Worm (Caenorhabditis elegans): ENCODE data around the gene C01G12.5.

DNA sequence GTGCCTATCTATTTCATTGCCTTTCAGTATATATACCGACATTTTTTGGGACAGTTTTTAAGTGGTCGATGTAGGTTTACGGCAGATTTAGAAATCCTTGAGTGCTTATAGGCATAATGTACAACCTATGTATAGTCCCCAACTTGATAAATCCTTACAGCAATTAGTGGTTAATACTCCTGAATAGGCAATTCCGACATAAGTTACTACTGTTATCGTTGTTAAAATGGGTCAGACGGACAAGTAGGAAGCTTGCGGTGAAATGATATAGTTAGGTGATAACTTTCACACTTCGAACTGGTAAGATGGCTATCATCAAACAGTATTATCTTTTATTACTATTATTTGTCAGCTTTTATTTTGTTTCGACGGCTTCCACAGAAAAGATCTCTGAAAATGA lies 35.5 kb upstream of the C01G12.5 start, which contains the start of gene mltn-10:
- TF ChIP-seq dao-5 (tag; optimal IDR thresholded peaks at IDR 0.05) (no peak), W03F9.2 (tag; optimal IDR thresholded peaks at IDR 0.05) (no peak), him-1 (tag; optimal IDR thresholded peaks at IDR 0.05) (no peak)

Measured in whole organism, L4/young adult.